Fruit fly (Drosophila melanogaster): Measurements from ENCODE around the gene CG12768.

dm6 chr3L:22877934-22878333, 32.4 kb upstream of the CG12768 start:
- TF ChIP-seq h (optimal IDR thresholded peaks at IDR 0.05): no peak
- no peak for TF ChIP-seq Myc (optimal IDR thresholded peaks at IDR 0.05)
- TF ChIP-seq ttk (optimal IDR thresholded peaks at IDR 0.05): no peak
- no peak for TF ChIP-seq psq (optimal IDR thresholded peaks at IDR 0.05)
- TF ChIP-seq Sin3A (optimal IDR thresholded peaks at IDR 0.05): no peak
- no peak for TF ChIP-seq insv (optimal IDR thresholded peaks at IDR 0.05)

Measured in Kc167 (cell line).